Fruit fly (Drosophila melanogaster): ENCODE data around the gene Osi11.

Osi11 gene

dm6 chr3R:6241289-6241688, 27.3 kb downstream of the Osi11 start (continued):
- TF ChIP-seq jigr1 (GFP tag; IDR thresholded peaks at IDR 0.05) (no peak), TFAM (GFP tag; optimal IDR thresholded peaks at IDR 0.05) (no peak), kni (GFP tag; optimal IDR thresholded peaks at IDR 0.05) (no peak), slbo (GFP tag; IDR thresholded peaks at IDR 0.05) (no peak), Ets65A (GFP tag) (no peak), lab (GFP tag; optimal IDR thresholded peaks at IDR 0.05) (no peak), stc (GFP tag; IDR thresholded peaks at IDR 0.05) (no peak), Adf1 (GFP tag; IDR thresholded peaks at IDR 0.05) (no peak), pzg (GFP tag; optimal IDR thresholded peaks at IDR 0.05) (no peak), Dek (tag; optimal IDR thresholded peaks at IDR 0.05) (no peak), her (GFP tag; optimal IDR thresholded peaks at IDR 0.05) (no peak), CG13123 (GFP tag; optimal IDR thresholded peaks at IDR 0.05) (no peak), zfh1 (GFP tag; IDR thresholded peaks at IDR 0.05) (no peak), Lpt (GFP tag; optimal IDR thresholded peaks at IDR 0.05) (no peak), CG12744 (GFP tag; optimal IDR thresholded peaks at IDR 0.05) (no peak), org-1 (GFP tag; optimal IDR thresholded peaks at IDR 0.05) (no peak), Sry-δ (GFP tag; optimal IDR thresholded peaks at IDR 0.05) (no peak), crp (GFP tag; optimal IDR thresholded peaks at IDR 0.05) (no peak), Atf-2 (GFP tag; optimal IDR thresholded peaks at IDR 0.05) (no peak), CG2120 (GFP tag; optimal IDR thresholded peaks at IDR 0.05) (no peak), CG3847 (GFP tag; IDR thresholded peaks at IDR 0.05) (no peak), CG11504 (tag; optimal IDR thresholded peaks at IDR 0.05) (peak; percentile 43), jing (GFP tag; optimal IDR thresholded peaks at IDR 0.05) (no peak), bowl (GFP tag; IDR thresholded peaks at IDR 0.05) (no peak), Ravus (GFP tag; IDR thresholded peaks at IDR 0.05) (no peak), br (optimal IDR thresholded peaks at IDR 0.05) (no peak), MBD-R2 (GFP tag; IDR thresholded peaks at IDR 0.05) (no peak), CG11723 (GFP tag; optimal IDR thresholded peaks at IDR 0.05) (no peak), CG17802 (tag; optimal IDR thresholded peaks at IDR 0.05) (no peak), CG3407 (GFP tag; optimal IDR thresholded peaks at IDR 0.05) (peak; percentile 32), CG4854 (GFP tag; optimal IDR thresholded peaks at IDR 0.05) (no peak), HLH4C (GFP tag; IDR thresholded peaks at IDR 0.05; ENCODE audit: partially characterized antibody) (no peak), Usf (GFP tag; optimal IDR thresholded peaks at IDR 0.05) (no peak), CG13624 (GFP tag; optimal IDR thresholded peaks at IDR 0.05) (no peak), CG10979 (tag; optimal IDR thresholded peaks at IDR 0.05) (peak; percentile 68), chn (GFP tag; optimal IDR thresholded peaks at IDR 0.05) (no peak), gem (tag; optimal IDR thresholded peaks at IDR 0.05) (peak; percentile 70), CG17385 (GFP tag; optimal IDR thresholded peaks at IDR 0.05) (peak; percentile 15), CG18599 (GFP tag; optimal IDR thresholded peaks at IDR 0.05) (no peak), CG3726 (GFP tag; IDR thresholded peaks at IDR 0.05) (no peak), CG2875 (GFP tag; optimal IDR thresholded peaks at IDR 0.05) (peak; percentile 29), nmo (GFP tag; optimal IDR thresholded peaks at IDR 0.05) (peak; percentile 71), sd (tag; optimal IDR thresholded peaks at IDR 0.05) (no peak), CG32772 (GFP tag; IDR thresholded peaks at IDR 0.05) (no peak), CG10209 (GFP tag; optimal IDR thresholded peaks at IDR 0.05) (peak; percentile 14), Atf3 (GFP tag; optimal IDR thresholded peaks at IDR 0.05) (no peak), CrebB (tag; optimal IDR thresholded peaks at IDR 0.05) (no peak), tio (GFP tag; optimal IDR thresholded peaks at IDR 0.05) (no peak), unc-4 (GFP tag; IDR thresholded peaks at IDR 0.05; ENCODE audit: partially characterized antibody) (no peak), CG2712 (tag; optimal IDR thresholded peaks at IDR 0.05) (peak; percentile 69), CG8281 (tag; optimal IDR thresholded peaks at IDR 0.05) (no peak), CG9215 (GFP tag; IDR thresholded peaks at IDR 0.05) (no peak)
